Fruit fly (Drosophila melanogaster) whole organism, embryonic: ENCODE results near the gene Ssadh.

ENCODE experiments used
- Asciz ChIP-seq: fragments of 200-800 bp; sonication (Bioruptor generic); optimal IDR thresholded peaks from 2 replicates; lab custom pipeline; 2017; ENCODE audit warnings: missing biosample characterization, mild to moderate bottlenecking, missing genetic modification characterization, missing genetic modification reagents
- BtbVII ChIP-seq: fragments of 200-800 bp; sonication (Bioruptor generic); optimal IDR thresholded peaks from 3 replicates; lab custom pipeline; 2017; ENCODE audit warnings: missing biosample characterization, mild to moderate bottlenecking, missing genetic modification characterization
- Bteb2 ChIP-seq: fragments of 200-800 bp; sonication (Bioruptor generic); optimal IDR thresholded peaks from 2 replicates; lab custom pipeline; 2016; ENCODE audit warnings: missing biosample characterization, missing genetic modification characterization
- CG10366 ChIP-seq: fragments of 200-800 bp; sonication (Bioruptor generic); IDR thresholded peaks from 2 replicates; pipeline ENCODE4 v1.3.6; 2022; ENCODE audit warnings: missing biosample characterization, missing genetic modification characterization
- CG11723 ChIP-seq: fragments of 200-800 bp; sonication (Bioruptor generic); optimal IDR thresholded peaks from 2 replicates; lab custom pipeline; 2017; ENCODE audit warnings: missing biosample characterization, mild to moderate bottlenecking, missing genetic modification characterization
- CG12299 ChIP-seq: fragments of 200-800 bp; sonication (Bioruptor generic); optimal IDR thresholded peaks from 2 replicates; lab custom pipeline; 2018; ENCODE audit warnings: missing biosample characterization, mild to moderate bottlenecking, missing genetic modification characterization
- CG13287 ChIP-seq: fragments of 200-800 bp; sonication (Bioruptor generic); IDR thresholded peaks from 2 replicates; pipeline ENCODE4 v1.3.6; 2022; ENCODE audit warnings: missing biosample characterization, missing genetic modification characterization; ENCODE audit not compliant: partially characterized antibody
- CG14710 ChIP-seq: fragments of 200-800 bp; sonication (Bioruptor generic); optimal IDR thresholded peaks from 3 replicates; lab custom pipeline; 2019; ENCODE audit warnings: missing biosample characterization, mild to moderate bottlenecking, missing genetic modification characterization, moderate library complexity
- CG1529 ChIP-seq: fragments of 200-800 bp; sonication (Bioruptor generic); optimal IDR thresholded peaks from 3 replicates; lab custom pipeline; 2018; ENCODE audit warnings: missing biosample characterization, missing genetic modification characterization
- CG1602 ChIP-seq: fragments of 200-800 bp; sonication (Bioruptor generic); optimal IDR thresholded peaks from 3 replicates; lab custom pipeline; 2016; ENCODE audit warnings: missing biosample characterization, missing genetic modification characterization
- CG16779 ChIP-seq: fragments of 200-800 bp; sonication (Bioruptor generic); IDR thresholded peaks from 2 replicates; pipeline ENCODE4 v1.3.6; 2022; ENCODE audit warnings: missing biosample characterization, missing genetic modification characterization
- CG18599 ChIP-seq: fragments of 200-800 bp; sonication (Bioruptor generic); optimal IDR thresholded peaks from 3 replicates; lab custom pipeline; 2017; ENCODE audit warnings: missing biosample characterization, missing genetic modification characterization, mild to moderate bottlenecking, moderate library complexity, missing genetic modification reagents
- CG2875 ChIP-seq: fragments of 200-800 bp; sonication (Bioruptor generic); optimal IDR thresholded peaks from 2 replicates; lab custom pipeline; 2017; ENCODE audit warnings: missing biosample characterization, mild to moderate bottlenecking, missing genetic modification characterization, missing genetic modification reagents
- CG31365 ChIP-seq: fragments of 200-800 bp; sonication (Bioruptor generic); optimal IDR thresholded peaks from 2 replicates; lab custom pipeline; 2018; ENCODE audit warnings: missing biosample characterization, mild to moderate bottlenecking, missing genetic modification characterization
- CG6175 ChIP-seq: fragments of 200-800 bp; sonication (Bioruptor generic); IDR thresholded peaks from 3 replicates; pipeline ENCODE4 v1.3.6; 2022; ENCODE audit warnings: missing biosample characterization, missing genetic modification characterization
- CG6254 ChIP-seq: fragments of 200-800 bp; sonication (Bioruptor generic); optimal IDR thresholded peaks from 3 replicates; lab custom pipeline; 2017; ENCODE audit warnings: mild to moderate bottlenecking, missing biosample characterization, missing genetic modification reagents, missing genetic modification characterization
- CG6683 ChIP-seq: fragments of 200-800 bp; sonication (Bioruptor generic); optimal IDR thresholded peaks from 2 replicates; lab custom pipeline; 2017; ENCODE audit warnings: missing biosample characterization, mild to moderate bottlenecking, missing genetic modification characterization, missing genetic modification reagents
- CG9437 ChIP-seq: fragments of 200-800 bp; sonication (Bioruptor generic); optimal IDR thresholded peaks from 2 replicates; lab custom pipeline; 2018; ENCODE audit warnings: missing biosample characterization, mild to moderate bottlenecking, missing genetic modification characterization
- CG9727 ChIP-seq: fragments of 200-800 bp; sonication (Bioruptor generic); optimal IDR thresholded peaks from 3 replicates; lab custom pipeline; 2017; ENCODE audit warnings: missing biosample characterization, mild to moderate bottlenecking, missing genetic modification characterization
- CG9797 ChIP-seq: fragments of 200-800 bp; sonication (Bioruptor generic); optimal IDR thresholded peaks from 3 replicates; lab custom pipeline; 2018; ENCODE audit warnings: missing biosample characterization, mild to moderate bottlenecking, missing genetic modification characterization
- CG9817 ChIP-seq: fragments of 200-800 bp; sonication (Bioruptor generic); optimal IDR thresholded peaks from 2 replicates; lab custom pipeline; 2018; ENCODE audit warnings: missing biosample characterization, mild to moderate bottlenecking, missing genetic modification characterization, moderate library complexity
- CG9876 ChIP-seq: fragments of 200-800 bp; sonication (Bioruptor generic); optimal IDR thresholded peaks from 2 replicates; lab custom pipeline; 2016; ENCODE audit warnings: missing biosample characterization, missing genetic modification characterization
- CrebB ChIP-seq: fragments of 200-800 bp; sonication (Bioruptor generic); optimal IDR thresholded peaks from 3 replicates; lab custom pipeline; 2018; ENCODE audit warnings: missing biosample characterization, mild to moderate bottlenecking, missing genetic modification characterization
- Gsc ChIP-seq: fragments of 200-800 bp; sonication (Bioruptor generic); IDR thresholded peaks from 2 replicates; pipeline ENCODE4 v1.3.6; 2022; ENCODE audit warnings: missing biosample characterization, missing genetic modification characterization
- Sin3A ChIP-seq: fragments of >200 bp; optimal IDR thresholded peaks from 2 replicates; lab custom pipeline; 2018
- Six4 ChIP-seq: fragments of 200-800 bp; sonication (Bioruptor generic); optimal IDR thresholded peaks from 2 replicates; lab custom pipeline; 2016; ENCODE audit warnings: missing biosample characterization, missing genetic modification characterization
- Sry-δ ChIP-seq: fragments of 200-800 bp; sonication (Bioruptor generic); optimal IDR thresholded peaks from 2 replicates; lab custom pipeline; 2016; ENCODE audit warnings: missing biosample characterization, missing genetic modification characterization
- Ssrp ChIP-seq: fragments of 200-800 bp; sonication (Bioruptor generic); optimal IDR thresholded peaks from 2 replicates; lab custom pipeline; 2018; ENCODE audit warnings: missing biosample characterization, mild to moderate bottlenecking, missing genetic modification characterization, moderate library complexity
- TFAM ChIP-seq: fragments of 200-800 bp; sonication (Bioruptor generic); optimal IDR thresholded peaks from 2 replicates; lab custom pipeline; 2017; ENCODE audit warnings: missing biosample characterization, missing genetic modification characterization, inconsistent platforms
- aop ChIP-seq: fragments of 200-800 bp; sonication (Bioruptor generic); IDR thresholded peaks from 2 replicates; pipeline ENCODE4 v1.3.6; 2022; ENCODE audit warnings: missing biosample characterization, missing genetic modification characterization
- ap ChIP-seq: fragments of 200-800 bp; sonication (Bioruptor generic); IDR thresholded peaks from 2 replicates; pipeline ENCODE4 v1.3.6; 2022; ENCODE audit warnings: missing biosample characterization, missing genetic modification characterization
- bcd ChIP-seq: fragments of 200-800 bp; sonication (Bioruptor generic); optimal IDR thresholded peaks from 2 replicates; lab custom pipeline; 2017; ENCODE audit warnings: missing biosample characterization, mild to moderate bottlenecking, missing genetic modification characterization
- bigmax ChIP-seq: fragments of 200-800 bp; sonication (Bioruptor generic); optimal IDR thresholded peaks from 2 replicates; lab custom pipeline; 2018; ENCODE audit warnings: missing biosample characterization, mild to moderate bottlenecking, missing genetic modification characterization
- cas ChIP-seq: fragments of 200-800 bp; sonication (Bioruptor generic); IDR thresholded peaks from 2 replicates; pipeline ENCODE4 v1.3.6; 2022; ENCODE audit warnings: missing biosample characterization, missing genetic modification characterization
- chif ChIP-seq, 2 experiments: fragments of 200-800 bp; sonication (Bioruptor generic); optimal IDR thresholded peaks; 3 replicates each; lab custom pipeline; 2016; ENCODE audit warnings: missing biosample characterization in 2 of 2, missing genetic modification characterization in 2 of 2
- chm ChIP-seq: fragments of 200-800 bp; sonication (Bioruptor generic); IDR thresholded peaks from 2 replicates; pipeline ENCODE4 v1.3.6; 2022; ENCODE audit warnings: missing biosample characterization, missing genetic modification characterization
- chn ChIP-seq: fragments of 200-800 bp; sonication (Bioruptor generic); optimal IDR thresholded peaks from 2 replicates; lab custom pipeline; 2016; ENCODE audit warnings: missing biosample characterization, missing genetic modification characterization
- corto ChIP-seq: fragments of 200-800 bp; sonication (Bioruptor generic); optimal IDR thresholded peaks from 2 replicates; lab custom pipeline; 2016; ENCODE audit warnings: missing biosample characterization, mild to moderate bottlenecking, missing genetic modification characterization, moderate library complexity
- croc ChIP-seq: fragments of 200-800 bp; sonication (Bioruptor generic); conservative IDR thresholded peaks from 3 replicates; pipeline ENCODE4 v1.3.6; 2022; ENCODE audit warnings: missing biosample characterization, missing genetic modification characterization
- dan ChIP-seq: fragments of 200-800 bp; sonication (Bioruptor generic); IDR thresholded peaks from 2 replicates; pipeline ENCODE4 v1.3.6; 2022; ENCODE audit warnings: missing biosample characterization, missing genetic modification characterization
- ftz-f1 ChIP-seq: fragments of 200-800 bp; sonication (Bioruptor generic); optimal IDR thresholded peaks from 2 replicates; lab custom pipeline; 2016; ENCODE audit warnings: missing biosample characterization, missing genetic modification characterization
- gem ChIP-seq: fragments of 200-800 bp; sonication (Bioruptor generic); optimal IDR thresholded peaks from 2 replicates; lab custom pipeline; 2019; ENCODE audit warnings: missing biosample characterization, mild to moderate bottlenecking, missing genetic modification characterization, moderate library complexity
- grau ChIP-seq: fragments of 200-800 bp; optimal IDR thresholded peaks from 3 replicates; lab custom pipeline; 2019; ENCODE audit warnings: missing biosample characterization, mild to moderate bottlenecking, missing genetic modification characterization, moderate library complexity
- gt ChIP-seq: fragments of 200-800 bp; sonication (Bioruptor generic); IDR thresholded peaks from 2 replicates; pipeline ENCODE4 v1.3.6; 2022; ENCODE audit warnings: missing biosample characterization, missing genetic modification characterization
- lbe ChIP-seq: fragments of 200-800 bp; sonication (Bioruptor generic); optimal IDR thresholded peaks from 2 replicates; lab custom pipeline; 2016; ENCODE audit warnings: missing biosample characterization, mild to moderate bottlenecking, missing genetic modification characterization
- lmd ChIP-seq: fragments of 200-800 bp; sonication (Bioruptor generic); IDR thresholded peaks from 2 replicates; pipeline ENCODE4 v1.3.6; 2022; ENCODE audit warnings: missing biosample characterization, missing genetic modification characterization
- psq ChIP-seq: fragments of 200-800 bp; sonication (Bioruptor generic); optimal IDR thresholded peaks from 2 replicates; lab custom pipeline; 2017; ENCODE audit warnings: missing biosample characterization, missing genetic modification characterization
- run ChIP-seq: fragments of 200-800 bp; sonication (Bioruptor generic); optimal IDR thresholded peaks from 3 replicates; lab custom pipeline; 2018; ENCODE audit warnings: missing biosample characterization, mild to moderate bottlenecking, missing genetic modification characterization
- tna ChIP-seq: fragments of 200-800 bp; sonication (Bioruptor generic); IDR thresholded peaks from 2 replicates; pipeline ENCODE4 v1.3.6; 2022; ENCODE audit warnings: missing biosample characterization, missing genetic modification characterization; ENCODE audit not compliant: partially characterized antibody
- trh ChIP-seq: fragments of 200-800 bp; sonication (Bioruptor generic); optimal IDR thresholded peaks from 2 replicates; lab custom pipeline; 2016; ENCODE audit warnings: missing biosample characterization, missing genetic modification characterization
- vfl ChIP-seq: fragments of 200-800 bp; sonication (Bioruptor generic); optimal IDR thresholded peaks from 2 replicates; lab custom pipeline; 2016; ENCODE audit warnings: missing biosample characterization, missing genetic modification characterization

Ssadh gene

dm6 chr3R:25662358-25662757 is 35.6 kb upstream of the Ssadh start (continued):
- no peak for TF ChIP-seq gt (GFP tag; lab: Robert Waterston, UW)
- TF ChIP-seq TFAM (GFP tag; lab: Kevin White, UChicago) = no peak
- TF ChIP-seq CG14710 (tag; lab: Kevin White, UChicago) = no peak
- no peak for TF ChIP-seq ftz-f1 (GFP tag; lab: Kevin White, UChicago)
- TF ChIP-seq BtbVII = no peak
- peak in 1 of 2 experiments; percentile 9 for TF ChIP-seq chif (GFP tag; optimal IDR thresholded peaks at IDR 0.05; lab: Kevin White, UChicago)
- TF ChIP-seq bcd = no peak
- no peak for TF ChIP-seq lbe (GFP tag; lab: Kevin White, UChicago)
- no peak for TF ChIP-seq corto (GFP tag; lab: Kevin White, UChicago)
- TF ChIP-seq Sin3A = no peak
- TF ChIP-seq CG10366 (GFP tag; lab: Robert Waterston, UW) = no peak
- TF ChIP-seq dan (GFP tag; lab: Robert Waterston, UW) = no peak
- TF ChIP-seq Asciz (GFP tag; lab: Kevin White, UChicago) = no peak
- TF ChIP-seq chn (GFP tag; lab: Kevin White, UChicago) = no peak
- no peak for TF ChIP-seq Bteb2 (GFP tag; lab: Kevin White, UChicago)
- TF ChIP-seq CG9876 (GFP tag; lab: Kevin White, UChicago) = no peak
- TF ChIP-seq CG1602 (GFP tag; lab: Kevin White, UChicago) = no peak
- TF ChIP-seq CG9437 = no peak
- TF ChIP-seq grau (tag; lab: Kevin White, UChicago) = peak; percentile 60
- TF ChIP-seq tna (GFP tag; lab: Robert Waterston, UW) = no peak
- no peak for TF ChIP-seq croc
- no peak for TF ChIP-seq CG12299 (tag; lab: Kevin White, UChicago)
- TF ChIP-seq vfl (GFP tag; lab: Kevin White, UChicago) = no peak
- TF ChIP-seq Sry-δ (GFP tag; lab: Kevin White, UChicago) = no peak
- no peak for TF ChIP-seq aop (GFP tag; lab: Robert Waterston, UW)
- TF ChIP-seq psq (GFP tag; lab: Kevin White, UChicago) = no peak

- TF ChIP-seq run = no peak
- TF ChIP-seq Sin3A = peak; percentile 41
- no peak for TF ChIP-seq CG18599 (GFP tag; lab: Kevin White, UChicago)
- peak; percentile 56 for TF ChIP-seq CG9727 (GFP tag; lab: Kevin White, UChicago)
- TF ChIP-seq CG16779 = no peak
- no peak for TF ChIP-seq CG6254 (GFP tag; lab: Kevin White, UChicago)
- peak; percentile 29 for TF ChIP-seq CG9817
- no peak for TF ChIP-seq Ssrp (tag; lab: Kevin White, UChicago)
- no peak for TF ChIP-seq CG11723 (GFP tag; lab: Kevin White, UChicago)
- TF ChIP-seq cas (GFP tag; lab: Robert Waterston, UW) = no peak
- TF ChIP-seq CrebB (tag; lab: Kevin White, UChicago) = no peak
- no peak for TF ChIP-seq CG2875 (GFP tag; lab: Kevin White, UChicago)
- peak; percentile 71 for TF ChIP-seq CG13287 (GFP tag; lab: Robert Waterston, UW)
- no peak for TF ChIP-seq Gsc
- no peak for TF ChIP-seq Six4 (GFP tag; lab: Kevin White, UChicago)
- no peak for TF ChIP-seq CG1529
- TF ChIP-seq lmd (GFP tag; lab: Robert Waterston, UW) = peak; percentile 45; the same call in 1 of the 2 replicates
- no peak for TF ChIP-seq ap (GFP tag; lab: Robert Waterston, UW)
- TF ChIP-seq trh (GFP tag; lab: Kevin White, UChicago) = no peak
- peak; percentile 31 for TF ChIP-seq gem (tag; lab: Kevin White, UChicago)
- TF ChIP-seq BtbVII = no peak
- no peak for TF ChIP-seq CG9797 (GFP tag; lab: Kevin White, UChicago)
- no peak for TF ChIP-seq CG6175 (GFP tag; lab: Robert Waterston, UW)
- no peak for TF ChIP-seq CG31365 (tag; lab: Kevin White, UChicago)
- TF ChIP-seq CG6683 (GFP tag; lab: Kevin White, UChicago) = no peak
- no peak for TF ChIP-seq chm
- TF ChIP-seq bigmax = no peak
These were observed 34.9 kb upstream of the Ssadh start, which contains the start of gene RASSF8 for dm6 chr3R:25661531-25662193. Gene RASSF8 (plus strand): TSS chr3R:25661795.
